Worm (Caenorhabditis elegans) whole organism, L3 larva: ENCODE data around the gene R06F6.12.

Source experiments
- R02D3.7 ChIP-seq: fragments of 150-350 bp; optimal IDR thresholded peaks from 2 replicates; lab custom pipeline; 2014; ENCODE audit warnings: missing biosample characterization, missing genetic modification characterization
- ZK546.5 ChIP-seq: sonication (generic microtip); optimal IDR thresholded peaks from 2 replicates; lab custom pipeline; 2017; ENCODE audit warnings: missing biosample characterization, missing genetic modification characterization
- ama-1 ChIP-seq: fragments of 150-350 bp; optimal IDR thresholded peaks from 2 replicates; lab custom pipeline; 2018
- ceh-16 ChIP-seq: sonication (generic microtip); optimal IDR thresholded peaks from 2 replicates; lab custom pipeline; 2017; ENCODE audit warnings: missing biosample characterization, missing genetic modification characterization
- ceh-28 ChIP-seq: fragments of 150-350 bp; optimal IDR thresholded peaks from 2 replicates; lab custom pipeline; 2014; ENCODE audit warnings: missing biosample characterization, missing genetic modification reagents, missing genetic modification characterization
- ceh-9 ChIP-seq: sonication (generic microtip); optimal IDR thresholded peaks from 2 replicates; lab custom pipeline; 2018; ENCODE audit warnings: missing biosample characterization, missing genetic modification characterization
- egl-5 ChIP-seq: fragments of 150-350 bp; optimal IDR thresholded peaks from 2 replicates; lab custom pipeline; 2017; ENCODE audit warnings: missing biosample characterization, missing genetic modification reagents, missing genetic modification characterization, inconsistent platforms
- elt-1 ChIP-seq: fragments of 150-350 bp; optimal IDR thresholded peaks from 2 replicates; lab custom pipeline; 2014; ENCODE audit warnings: missing biosample characterization, missing genetic modification characterization
- elt-2 ChIP-seq: sonication (generic microtip); optimal IDR thresholded peaks from 2 replicates; lab custom pipeline; 2016; ENCODE audit warnings: missing genetic modification reagents, mild to moderate bottlenecking, missing genetic modification characterization, missing compliant biosample characterization
- elt-3 ChIP-seq, 3 experiments: fragments of 150-350 bp in 1 of 3; sonication (generic microtip) in 2 of 3; optimal IDR thresholded peaks; 2 replicates in 2 of 3; 4 replicates in 1 of 3; lab custom pipeline; 2014 to 2017; ENCODE audit warnings: missing biosample characterization in 3 of 3, missing genetic modification characterization in 3 of 3
- eor-1 ChIP-seq, 2 experiments: fragments of 150-350 bp; optimal IDR thresholded peaks; 2 replicates each; lab custom pipeline; 2014 to 2018; ENCODE audit warnings: missing biosample characterization in 2 of 2, missing genetic modification characterization in 2 of 2
- hmg-11 ChIP-seq: sonication (generic microtip); optimal IDR thresholded peaks from 2 replicates; lab custom pipeline; 2016; ENCODE audit warnings: missing genetic modification characterization, missing compliant biosample characterization
- jun-1 ChIP-seq: fragments of 150-350 bp; optimal IDR thresholded peaks from 2 replicates; lab custom pipeline; 2014; ENCODE audit warnings: missing biosample characterization, missing genetic modification reagents, missing genetic modification characterization
- lin-39 ChIP-seq: fragments of 150-350 bp; optimal IDR thresholded peaks from 2 replicates; lab custom pipeline; 2018; ENCODE audit warnings: missing biosample characterization, missing genetic modification reagents, missing genetic modification characterization
- lsy-12 ChIP-seq: sonication (generic microtip); optimal IDR thresholded peaks from 2 replicates; lab custom pipeline; 2016; ENCODE audit warnings: mild to moderate bottlenecking, missing genetic modification characterization, missing compliant biosample characterization
- mdl-1 ChIP-seq: fragments of 150-350 bp; optimal IDR thresholded peaks from 2 replicates; lab custom pipeline; 2014; ENCODE audit warnings: missing biosample characterization, missing genetic modification characterization
- mml-1 ChIP-seq: fragments of 150-350 bp; sonication (generic microtip); optimal IDR thresholded peaks from 3 replicates; lab custom pipeline; 2014; ENCODE audit warnings: missing biosample characterization, missing genetic modification characterization
- nfya-1 ChIP-seq: sonication (generic microtip); optimal IDR thresholded peaks from 2 replicates; lab custom pipeline; 2017; ENCODE audit warnings: missing genetic modification characterization, mild to moderate bottlenecking, missing compliant biosample characterization, antibody characterized with exemption, moderate library complexity; ENCODE audit not compliant: insufficient read depth
- nhr-23 ChIP-seq: fragments of 150-350 bp; optimal IDR thresholded peaks from 2 replicates; lab custom pipeline; 2014; ENCODE audit warnings: missing biosample characterization, missing genetic modification reagents, missing genetic modification characterization
- nhr-25 ChIP-seq: sonication (generic microtip); optimal IDR thresholded peaks from 2 replicates; lab custom pipeline; 2017; ENCODE audit warnings: missing biosample characterization, missing genetic modification characterization
- nhr-28 ChIP-seq: fragments of 150-350 bp; optimal IDR thresholded peaks from 2 replicates; lab custom pipeline; 2014; ENCODE audit warnings: missing biosample characterization, missing genetic modification characterization
- nhr-43 ChIP-seq: sonication (generic microtip); optimal IDR thresholded peaks from 2 replicates; lab custom pipeline; 2016; ENCODE audit warnings: mild to moderate bottlenecking, missing genetic modification characterization, missing compliant biosample characterization; ENCODE audit not compliant: poor library complexity, severe bottlenecking
- nhr-67 ChIP-seq: fragments of 150-350 bp; optimal IDR thresholded peaks from 2 replicates; lab custom pipeline; 2014; ENCODE audit warnings: missing biosample characterization, missing genetic modification characterization
- pha-4 ChIP-seq: fragments of 150-350 bp; optimal IDR thresholded peaks from 2 replicates; lab custom pipeline; 2014; ENCODE audit warnings: missing biosample characterization, missing genetic modification reagents, missing genetic modification characterization
- pqm-1 ChIP-seq: fragments of 150-350 bp; optimal IDR thresholded peaks from 2 replicates; lab custom pipeline; 2017; ENCODE audit warnings: missing biosample characterization, missing genetic modification characterization, inconsistent platforms
- skn-1 ChIP-seq: fragments of 150-350 bp; optimal IDR thresholded peaks from 2 replicates; lab custom pipeline; 2014; ENCODE audit warnings: missing biosample characterization, missing genetic modification characterization

The R06F6.12 gene

ce11 chrII:10867219-10867618 lies 43.3 kb upstream of the R06F6.12 start:
- TF ChIP-seq hmg-11 (tag; lab: Kevin White, UChicago): peak; percentile 35
- TF ChIP-seq elt-2 (tag; lab: Kevin White, UChicago): peak; percentile 55
- TF ChIP-seq lin-39 (tag; lab: Kevin White, UChicago): no peak
- peak; percentile 57 for TF ChIP-seq pha-4 (tag; lab: Kevin White, UChicago)
- TF ChIP-seq pqm-1 (tag; lab: Kevin White, UChicago): peak; percentile 64
- TF ChIP-seq nfya-1 (tag; lab: Kevin White, UChicago): peak; percentile 43
- TF ChIP-seq ceh-16 (tag; lab: Kevin White, UChicago): no peak

ce11 chrII:10862749-10863656 lies 39.1 kb upstream of the R06F6.12 start:
- peak; percentile 55 for TF ChIP-seq nhr-25
- no peak for TF ChIP-seq ceh-16 (tag; lab: Kevin White, UChicago)
- TF ChIP-seq hmg-11 (tag; lab: Kevin White, UChicago): peak; percentile 58

ce11 chrII:10861723-10862486 lies 38.0 kb upstream of the R06F6.12 start:
- TF ChIP-seq lin-39 (tag; lab: Kevin White, UChicago) (peak; percentile 28), lsy-12 (tag; lab: Kevin White, UChicago) (no peak), nfya-1 (tag; lab: Kevin White, UChicago) (peak; percentile 3), pqm-1 (tag; lab: Kevin White, UChicago) (peak; percentile 23), eor-1 (tag; optimal IDR thresholded peaks at IDR 0.05; lab: Kevin White, UChicago) (no peak), elt-1 (tag; lab: Kevin White, UChicago) (peak; percentile 78), nhr-28 (tag; lab: Kevin White, UChicago) (no peak), R02D3.7 (tag; lab: Kevin White, UChicago) (no peak), nhr-43 (tag; lab: Kevin White, UChicago) (peak; percentile 32), ZK546.5 (tag; lab: Kevin White, UChicago) (no peak), elt-2 (tag; lab: Kevin White, UChicago) (peak; percentile 85), nhr-25 (peak; percentile 80), nhr-23 (peak; percentile 1), elt-3 (tag; optimal IDR thresholded peaks at IDR 0.05; lab: Kevin White, UChicago) (no peak)
- TF ChIP-seq, all 47 proteins: peak for 8

DNA sequence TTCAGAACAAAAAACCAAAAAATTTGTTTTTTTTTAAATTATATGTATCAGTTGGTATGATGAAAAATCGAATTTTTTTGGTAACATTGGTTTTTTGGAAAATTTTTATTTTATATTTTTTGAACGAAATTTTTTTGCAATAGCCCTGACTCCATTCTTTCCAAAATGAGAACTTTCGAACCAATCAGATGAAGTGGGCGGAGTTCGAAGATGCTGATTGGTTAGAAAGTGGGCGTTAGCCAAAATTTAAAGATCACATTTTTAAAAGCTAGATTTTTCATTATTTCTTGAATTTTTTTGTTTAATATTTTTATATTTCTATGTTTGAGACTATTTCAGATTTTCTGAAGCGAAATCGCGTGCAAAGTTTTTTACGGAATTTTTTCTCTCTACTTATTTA lies 37.4 kb upstream of the R06F6.12 start:
- TF ChIP-seq egl-5 (tag; lab: Kevin White, UChicago): no peak
- no peak for TF ChIP-seq ceh-28
- peak; percentile 99 for TF ChIP-seq nfya-1 (tag; lab: Kevin White, UChicago)
- no peak for TF ChIP-seq nhr-25
- TF ChIP-seq skn-1 (tag; lab: Kevin White, UChicago): no peak

DNA sequence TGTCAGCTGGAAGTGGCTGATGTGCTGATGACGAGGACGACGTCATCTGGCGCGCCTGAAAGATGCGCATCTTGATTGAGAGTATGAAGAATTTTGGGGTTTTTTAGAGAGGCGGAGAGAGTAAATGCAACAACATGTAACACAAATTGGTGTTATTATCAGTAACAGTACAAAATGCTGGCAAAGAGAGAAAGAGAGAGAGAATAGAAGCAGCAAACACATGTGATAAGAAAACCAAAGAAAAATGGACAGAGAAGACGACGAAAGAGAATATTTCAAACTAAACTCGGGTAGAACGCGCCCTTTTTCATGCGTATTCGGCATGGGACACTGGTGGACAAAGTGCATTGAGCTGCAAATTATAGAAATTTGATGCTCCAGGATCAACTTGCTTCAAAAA lies 37.0 kb upstream of the R06F6.12 start, which contains the start of gene M106.3:
TSS of gene M106.3 (minus strand) at position 70 of the 400 bp plus-strand sequence.
- TF ChIP-seq ama-1 (lab: Kevin White, UChicago) (no peak), ceh-9 (tag; lab: Kevin White, UChicago) (no peak), ZK546.5 (tag; lab: Kevin White, UChicago) (no peak), R02D3.7 (tag; lab: Kevin White, UChicago) (no peak), pha-4 (tag; lab: Kevin White, UChicago) (peak; percentile 9), lin-39 (tag; lab: Kevin White, UChicago) (no peak), pqm-1 (tag; lab: Kevin White, UChicago) (peak; percentile 51), nhr-67 (no peak), mdl-1 (tag; lab: Kevin White, UChicago) (no peak), mml-1 (tag; lab: Kevin White, UChicago) (no peak), elt-2 (tag; lab: Kevin White, UChicago) (peak; percentile 74), jun-1 (tag; lab: Kevin White, UChicago) (peak; percentile 13)
